Worm (Caenorhabditis elegans) whole organism, L1 larva: ENCODE results near the gene Y37H2A.7.
A peak's percentile ranks its signal among the peaks of the same experiment; 100 is the strongest.

Source experiments
- C04F5.9 ChIP-seq: sonication (generic microtip); optimal IDR thresholded peaks from 2 replicates; lab custom pipeline; 2016; ENCODE audit warnings: missing genetic modification characterization, missing compliant biosample characterization
- C16A3.4 ChIP-seq: fragments of 150-350 bp; optimal IDR thresholded peaks from 2 replicates; lab custom pipeline; 2014; ENCODE audit warnings: missing biosample characterization, missing genetic modification characterization
- aha-1 ChIP-seq: fragments of 150-350 bp; optimal IDR thresholded peaks from 2 replicates; lab custom pipeline; 2014; ENCODE audit warnings: missing biosample characterization, missing genetic modification characterization
- alr-1 ChIP-seq: fragments of 200-800 bp; sonication (Bioruptor generic); optimal IDR thresholded peaks from 2 replicates; lab custom pipeline; 2018; ENCODE audit warnings: borderline replicate concordance, mild to moderate bottlenecking, missing genetic modification characterization, missing compliant biosample characterization
- ceh-63 ChIP-seq: fragments of 200-800 bp; sonication (Bioruptor generic); optimal IDR thresholded peaks from 2 replicates; lab custom pipeline; 2018; ENCODE audit warnings: mild to moderate bottlenecking, missing genetic modification characterization, missing compliant biosample characterization
- ceh-82 ChIP-seq, 3 experiments: fragments of 150-350 bp in 1 of 3; sonication (generic microtip) in 2 of 3; optimal IDR thresholded peaks; 2 replicates each; lab custom pipeline; 2014 to 2017; ENCODE audit warnings: missing biosample characterization in 3 of 3, missing genetic modification characterization in 3 of 3
- ceh-88 ChIP-seq: fragments of 200-800 bp; sonication (Bioruptor generic); IDR thresholded peaks from 2 replicates; pipeline ENCODE4 v1.3.6; 2022; ENCODE audit warnings: missing genetic modification characterization, missing compliant biosample characterization
- dpl-1 ChIP-seq, 3 experiments: fragments of 150-350 bp in 2 of 3; sonication (generic microtip) in 1 of 3; optimal IDR thresholded peaks; 2 replicates each; lab custom pipeline; 2014 to 2017; ENCODE audit warnings: missing biosample characterization in 3 of 3, missing genetic modification characterization in 3 of 3, missing genetic modification reagents in 3 of 3
- efl-1 ChIP-seq, 4 experiments: fragments of 150-350 bp; optimal IDR thresholded peaks in 3 of 4; peaks in 1 of 4; 1 replicate in 1 of 4; 2 replicates in 3 of 4; lab custom pipeline; 2014; ENCODE audit warnings: missing biosample characterization in 2 of 4, missing genetic modification characterization in 2 of 4, missing genetic modification reagents in 2 of 4
- efl-3 ChIP-seq: fragments of 200-800 bp; sonication (Bioruptor generic); optimal IDR thresholded peaks from 2 replicates; lab custom pipeline; 2018; ENCODE audit warnings: mild to moderate bottlenecking, missing genetic modification characterization, missing compliant biosample characterization
- egl-13 ChIP-seq: sonication (generic microtip); optimal IDR thresholded peaks from 2 replicates; lab custom pipeline; 2016; ENCODE audit warnings: missing genotype, missing genetic modification reagents, missing genetic modification characterization, missing compliant biosample characterization
- egl-27 ChIP-seq, 2 experiments: fragments of 150-350 bp in 1 of 2; sonication (generic microtip); optimal IDR thresholded peaks; 3 replicates each; lab custom pipeline; 2017 to 2018; ENCODE audit warnings: missing biosample characterization in 2 of 2, missing genetic modification characterization in 2 of 2, missing genetic modification reagents in 2 of 2
- ets-5 ChIP-seq: fragments of 200-800 bp; sonication (Bioruptor generic); IDR thresholded peaks from 2 replicates; pipeline ENCODE4 v1.3.6; 2022; ENCODE audit warnings: missing genetic modification characterization, missing compliant biosample characterization
- fkh-4 ChIP-seq: sonication (generic microtip); optimal IDR thresholded peaks from 2 replicates; lab custom pipeline; 2016; ENCODE audit warnings: missing compliant biosample characterization, missing genetic modification characterization, borderline replicate concordance
- grh-1 ChIP-seq: fragments of 200-800 bp; sonication (Bioruptor generic); IDR thresholded peaks from 2 replicates; pipeline ENCODE4 v1.3.6; 2022; ENCODE audit warnings: missing genetic modification reagents, missing genetic modification characterization, missing compliant biosample characterization
- hlh-4 ChIP-seq: sonication (generic microtip); optimal IDR thresholded peaks from 2 replicates; lab custom pipeline; 2016; ENCODE audit warnings: mild to moderate bottlenecking, missing genetic modification characterization, missing compliant biosample characterization
- irx-1 ChIP-seq: sonication (generic microtip); optimal IDR thresholded peaks from 2 replicates; lab custom pipeline; 2016; ENCODE audit warnings: missing genetic modification characterization, missing compliant biosample characterization
- isw-1 ChIP-seq: fragments of 200-800 bp; sonication (Bioruptor generic); IDR thresholded peaks from 2 replicates; pipeline ENCODE4 v1.3.6; 2022; ENCODE audit warnings: missing genetic modification characterization, missing compliant biosample characterization
- jun-1 ChIP-seq: fragments of 150-350 bp; optimal IDR thresholded peaks from 2 replicates; lab custom pipeline; 2014; ENCODE audit warnings: missing biosample characterization, missing genetic modification reagents, missing genetic modification characterization
- lin-13 ChIP-seq: fragments of 150-350 bp; optimal IDR thresholded peaks from 2 replicates; lab custom pipeline; 2014; ENCODE audit warnings: missing biosample characterization, missing genetic modification reagents, missing genetic modification characterization
- lin-14 ChIP-seq: fragments of 200-800 bp; sonication (Bioruptor generic); optimal IDR thresholded peaks from 2 replicates; lab custom pipeline; 2018; ENCODE audit warnings: mild to moderate bottlenecking, missing genetic modification characterization, moderate library complexity, missing compliant biosample characterization
- lir-3 ChIP-seq: sonication (generic microtip); optimal IDR thresholded peaks from 2 replicates; lab custom pipeline; 2016; ENCODE audit warnings: mild to moderate bottlenecking, missing genetic modification characterization, moderate library complexity, missing compliant biosample characterization; ENCODE audit not compliant: poor library complexity
- mdl-1 ChIP-seq, 2 experiments: fragments of 150-350 bp; optimal IDR thresholded peaks; 2 replicates each; lab custom pipeline; 2014 to 2017; ENCODE audit warnings: missing biosample characterization in 2 of 2, missing genetic modification characterization in 2 of 2, inconsistent platforms in 1 of 2
- nhr-19 ChIP-seq: fragments of 200-800 bp; sonication (Bioruptor generic); conservative IDR thresholded peaks from 2 replicates; pipeline ENCODE4 v1.3.6; 2022; ENCODE audit warnings: missing genetic modification characterization, missing compliant biosample characterization
- nhr-20 ChIP-seq: sonication (generic microtip); optimal IDR thresholded peaks from 2 replicates; lab custom pipeline; 2016; ENCODE audit warnings: mild to moderate bottlenecking, missing genetic modification characterization, missing compliant biosample characterization
- nhr-237 ChIP-seq: fragments of 150-350 bp; optimal IDR thresholded peaks from 2 replicates; lab custom pipeline; 2014; ENCODE audit warnings: missing biosample characterization, missing genetic modification characterization
- nhr-28 ChIP-seq: fragments of 150-350 bp; optimal IDR thresholded peaks from 2 replicates; lab custom pipeline; 2014; ENCODE audit warnings: missing biosample characterization, missing genetic modification characterization
- skn-1 ChIP-seq: fragments of 150-350 bp; optimal IDR thresholded peaks from 2 replicates; lab custom pipeline; 2014; ENCODE audit warnings: missing biosample characterization, missing genetic modification characterization
- snu-23 ChIP-seq: sonication (generic microtip); optimal IDR thresholded peaks from 2 replicates; lab custom pipeline; 2016; ENCODE audit warnings: missing genetic modification characterization, missing compliant biosample characterization
- swsn-7 ChIP-seq: sonication (generic microtip); optimal IDR thresholded peaks from 2 replicates; lab custom pipeline; 2016; ENCODE audit warnings: missing genetic modification characterization, missing compliant biosample characterization
- tbx-2 ChIP-seq: sonication (generic microtip); optimal IDR thresholded peaks from 2 replicates; lab custom pipeline; 2016; ENCODE audit warnings: missing genetic modification characterization, missing compliant biosample characterization
- unc-130 ChIP-seq: fragments of 150-350 bp; optimal IDR thresholded peaks from 2 replicates; lab custom pipeline; 2017; ENCODE audit warnings: missing biosample characterization, missing genetic modification characterization, inconsistent platforms
- unc-62 ChIP-seq: fragments of 150-350 bp; optimal IDR thresholded peaks from 2 replicates; lab custom pipeline; 2014; ENCODE audit warnings: missing biosample characterization, missing genetic modification reagents, missing genetic modification characterization
- zag-1 ChIP-seq: fragments of 150-350 bp; optimal IDR thresholded peaks from 2 replicates; lab custom pipeline; 2014; ENCODE audit warnings: missing biosample characterization, missing genetic modification characterization
- zip-4 ChIP-seq: fragments of 200-800 bp; sonication (Bioruptor generic); optimal IDR thresholded peaks from 2 replicates; lab custom pipeline; 2018; ENCODE audit warnings: mild to moderate bottlenecking, missing genetic modification characterization, moderate library complexity, missing compliant biosample characterization
- ztf-11 ChIP-seq, 2 experiments: sonication (generic microtip); optimal IDR thresholded peaks; 2 replicates each; lab custom pipeline; 2016 to 2017; ENCODE audit warnings: missing genetic modification characterization in 2 of 2, missing biosample characterization in 1 of 2, missing compliant biosample characterization in 1 of 2

Gene Y37H2A.7

DNA sequence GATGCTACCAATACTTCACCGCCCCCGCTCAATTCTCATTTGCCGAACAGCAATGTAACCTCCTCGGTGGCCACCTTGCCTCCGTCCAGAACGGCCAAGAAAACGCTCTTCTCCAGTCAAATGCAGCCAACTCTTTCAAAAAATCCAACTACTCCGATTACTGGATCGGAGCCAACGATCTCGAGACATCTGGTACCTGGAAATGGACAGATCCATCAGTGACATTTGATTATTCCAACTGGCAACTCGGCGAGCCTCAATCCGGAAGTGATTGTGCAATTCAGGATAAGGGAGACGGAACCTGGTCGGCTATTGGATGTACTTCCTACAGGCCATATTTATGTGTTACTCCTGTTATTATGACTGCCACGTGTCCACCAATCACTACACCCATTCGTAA is 23.9 kb upstream of the Y37H2A.7 start:
- no peak for TF ChIP-seq nhr-20
- TF ChIP-seq unc-62, result no peak
- no peak for TF ChIP-seq nhr-28
- TF ChIP-seq snu-23 (GFP tag; lab: Kevin White, UChicago), result no peak

DNA sequence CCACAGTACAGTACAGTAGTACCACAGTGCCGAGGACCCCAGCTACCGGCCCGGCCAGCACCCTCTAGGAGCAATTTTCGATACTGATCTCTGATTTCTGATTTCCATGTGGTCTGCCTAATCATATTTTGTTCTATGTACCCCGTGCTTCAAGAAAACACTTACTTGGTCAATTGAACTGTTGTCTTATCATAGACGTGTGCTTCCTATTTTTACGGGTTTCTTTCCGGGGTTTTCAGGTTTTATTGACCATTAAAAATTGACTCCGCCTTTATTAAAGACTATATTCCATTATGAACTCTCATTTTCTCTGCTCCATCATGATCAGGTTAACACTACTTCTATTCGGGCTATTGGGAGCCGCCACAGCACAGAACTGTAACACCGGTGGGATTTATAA is 23.4 kb upstream of the Y37H2A.7 start, which contains the start of gene clec-48:
clec-48 (plus strand) TSS at position 320 of the 400 bp plus-strand sequence.
- no peak for TF ChIP-seq zip-4
- TF ChIP-seq efl-1 (optimal IDR thresholded peaks at IDR 0.05; lab: Kevin White, UChicago), result no peak
- TF ChIP-seq efl-1 (GFP tag; optimal IDR thresholded peaks at IDR 0.05 in 1 of 2; lab: Kevin White, UChicago), result peak in 1 of 2 experiments; percentile 57

DNA sequence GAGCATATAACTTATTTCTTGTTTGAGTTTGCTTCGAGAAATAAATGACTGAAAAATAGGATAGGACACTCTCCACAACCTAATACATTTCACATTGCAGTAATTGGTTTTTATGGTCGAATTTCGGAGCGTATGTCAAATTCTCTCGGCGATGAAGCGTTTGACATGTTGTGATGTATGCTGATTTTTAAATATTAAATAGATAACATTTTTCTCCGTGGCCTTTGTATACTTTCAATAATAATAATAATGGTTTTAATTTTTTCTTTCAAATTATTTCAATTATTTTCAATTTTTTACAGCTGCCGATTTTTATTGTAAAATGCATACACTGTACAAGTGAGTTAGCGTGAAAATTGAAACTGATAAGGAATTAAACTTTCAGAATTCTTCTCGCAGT is 11.8 kb upstream of the Y37H2A.7 start, which contains the start of gene C14A6.3:
C14A6.3 (plus strand) TSS at position 301 of the 400 bp plus-strand sequence.
- TF ChIP-seq zag-1 (tag; lab: Kevin White, UChicago), result no peak
- TF ChIP-seq fkh-4, result no peak
- TF ChIP-seq ceh-82 (tag; optimal IDR thresholded peaks at IDR 0.05; lab: Kevin White, UChicago), result no peak
- no peak for TF ChIP-seq swsn-7 (tag; lab: Kevin White, UChicago)
- no peak for TF ChIP-seq aha-1
- TF ChIP-seq nhr-28, result no peak
- TF ChIP-seq egl-13 (tag; lab: Kevin White, UChicago), result no peak
- no peak for TF ChIP-seq skn-1 (tag; lab: Kevin White, UChicago)
- no peak for TF ChIP-seq jun-1 (tag; lab: Kevin White, UChicago)
- no peak for TF ChIP-seq irx-1 (tag; lab: Kevin White, UChicago)
- no peak for TF ChIP-seq grh-1 (GFP tag; lab: Robert Waterston, UW)
- TF ChIP-seq C16A3.4 (tag; lab: Kevin White, UChicago), result no peak
- no peak for TF ChIP-seq tbx-2 (tag; lab: Kevin White, UChicago)
- TF ChIP-seq ceh-63 (GFP tag; lab: Kevin White, UChicago), result no peak
- TF ChIP-seq ets-5 (GFP tag; lab: Robert Waterston, UW), result no peak
- no peak for TF ChIP-seq isw-1 (GFP tag; lab: Robert Waterston, UW)
- no peak for TF ChIP-seq C04F5.9 (tag; lab: Kevin White, UChicago)
- no peak for TF ChIP-seq egl-27 (tag; optimal IDR thresholded peaks at IDR 0.05; lab: Kevin White, UChicago)

DNA sequence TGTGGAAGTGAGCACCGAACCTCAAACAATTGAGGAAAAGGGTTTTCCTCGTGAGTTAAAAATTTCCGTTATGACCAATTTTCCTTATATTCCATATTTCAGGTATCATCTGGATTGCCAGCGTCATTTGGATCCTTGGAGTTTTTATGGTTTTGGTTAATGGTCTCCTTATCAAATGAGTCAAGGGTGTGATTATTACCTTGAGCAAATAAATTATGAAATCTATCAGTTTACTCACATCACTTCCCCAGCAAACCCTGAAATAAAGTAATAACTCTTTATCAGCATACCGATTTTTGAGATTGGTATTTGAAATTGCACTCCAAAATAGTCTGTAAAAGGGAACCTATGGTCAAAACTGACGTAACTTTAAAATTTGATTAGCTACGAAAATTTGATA is 10.2 kb upstream of the Y37H2A.7 start:
- TF ChIP-seq irx-1 (tag; lab: Kevin White, UChicago) (no peak), efl-1 (optimal IDR thresholded peaks at IDR 0.05; lab: Kevin White, UChicago) (no peak), efl-1 (GFP tag; optimal IDR thresholded peaks at IDR 0.05 in 1 of 2; lab: Kevin White, UChicago) (peak in 1 of 2 experiments; percentile 61), nhr-237 (tag; lab: Kevin White, UChicago) (no peak), unc-130 (tag; lab: Kevin White, UChicago) (no peak)

DNA sequence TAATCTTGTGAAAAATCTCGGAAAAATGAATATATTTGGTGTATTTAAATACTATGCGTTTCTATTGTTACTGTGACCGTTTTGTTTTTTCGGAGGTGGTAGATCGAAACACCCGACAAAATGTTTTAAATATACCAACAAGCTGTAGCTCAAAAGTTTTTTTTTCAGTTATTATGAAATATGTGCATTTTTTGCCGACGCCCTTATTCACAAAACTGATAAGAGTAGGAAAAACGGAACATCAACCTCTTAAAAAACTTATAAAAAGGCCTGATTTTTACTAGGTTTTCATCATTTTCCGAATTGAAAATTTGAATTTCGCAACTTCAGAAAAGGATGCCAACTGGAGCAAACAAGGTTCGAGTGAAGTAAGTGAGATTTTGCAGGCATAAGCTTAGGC is 9.2 kb upstream of the Y37H2A.7 start, which contains the start of gene Y37H2A.14:
Y37H2A.14 (plus strand) TSS at position 301 of the 400 bp plus-strand sequence.
- no peak for TF ChIP-seq hlh-4 (tag; lab: Kevin White, UChicago)
- no peak for TF ChIP-seq ceh-63 (GFP tag; lab: Kevin White, UChicago)
- TF ChIP-seq lin-13, result no peak
- TF ChIP-seq dpl-1 (GFP tag; optimal IDR thresholded peaks at IDR 0.05; lab: Kevin White, UChicago), result no peak
- TF ChIP-seq nhr-19, result no peak
- TF ChIP-seq ceh-88 (GFP tag; lab: Robert Waterston, UW), result no peak
- no peak for TF ChIP-seq alr-1 (tag; lab: Kevin White, UChicago)
- no peak for TF ChIP-seq mdl-1 (tag; optimal IDR thresholded peaks at IDR 0.05; lab: Kevin White, UChicago)
- TF ChIP-seq efl-3 (GFP tag; lab: Kevin White, UChicago), result no peak
- TF ChIP-seq ztf-11 (tag; optimal IDR thresholded peaks at IDR 0.05; lab: Kevin White, UChicago), result no peak
- no peak for TF ChIP-seq lin-14
- TF ChIP-seq lir-3, result no peak
